Worm (Caenorhabditis elegans): Measurements from ENCODE around the gene Y5H2A.4.

ce11 chrV:2308246-2308645 lies 34.1 kb upstream of the Y5H2A.4 start:
- TF ChIP-seq nhr-28 (tag; optimal IDR thresholded peaks at IDR 0.05) (no peak), lin-13 (tag; optimal IDR thresholded peaks at IDR 0.05) (no peak), ham-2 (GFP tag; optimal IDR thresholded peaks at IDR 0.05) (no peak), blmp-1 (tag; optimal IDR thresholded peaks at IDR 0.05) (no peak)

All from whole organism, mixed stage, embryonic.